Fruit fly (Drosophila melanogaster) whole organism, embryonic: ENCODE results near the gene Ada1-1.

Experiments
- Ada2b ChIP-seq: fragments of 200-800 bp; sonication (Bioruptor generic); IDR thresholded peaks from 2 replicates; pipeline ENCODE4 v1.3.6; 2022; ENCODE audit warnings: missing biosample characterization, missing genetic modification characterization
- CG10321 ChIP-seq: fragments of 200-800 bp; sonication (Bioruptor generic); IDR thresholded peaks from 2 replicates; pipeline ENCODE4 v1.3.6; 2022; ENCODE audit warnings: missing biosample characterization, missing genetic modification characterization
- CG12236 ChIP-seq: fragments of 200-800 bp; sonication (Bioruptor generic); optimal IDR thresholded peaks from 2 replicates; lab custom pipeline; 2016; ENCODE audit warnings: missing biosample characterization, missing genetic modification characterization
- CG14860 ChIP-seq: fragments of 200-800 bp; sonication (Bioruptor generic); IDR thresholded peaks from 3 replicates; pipeline ENCODE4 v1.3.6; 2022; ENCODE audit warnings: missing biosample characterization, missing genetic modification characterization; ENCODE audit not compliant: partially characterized antibody
- CG15269 ChIP-seq: fragments of 200-800 bp; sonication (Bioruptor generic); optimal IDR thresholded peaks from 2 replicates; lab custom pipeline; 2018; ENCODE audit warnings: missing biosample characterization, mild to moderate bottlenecking, missing genetic modification characterization, moderate library complexity
- CG18262 ChIP-seq: fragments of 200-800 bp; optimal IDR thresholded peaks from 3 replicates; lab custom pipeline; 2019; ENCODE audit warnings: missing biosample characterization, mild to moderate bottlenecking, missing genetic modification characterization, moderate library complexity
- CG18619 ChIP-seq: fragments of 200-800 bp; sonication (Bioruptor generic); optimal IDR thresholded peaks from 3 replicates; lab custom pipeline; 2017; ENCODE audit warnings: missing biosample characterization, mild to moderate bottlenecking, missing genetic modification characterization
- CG2199 ChIP-seq: fragments of 200-800 bp; sonication (Bioruptor generic); IDR thresholded peaks from 3 replicates; pipeline ENCODE4 v1.3.6; 2022; ENCODE audit warnings: missing biosample characterization, missing genetic modification characterization
- CG34422 ChIP-seq: fragments of 200-800 bp; sonication (Bioruptor generic); IDR thresholded peaks from 3 replicates; pipeline ENCODE4 v1.3.6; 2022; ENCODE audit warnings: missing biosample characterization, missing genetic modification characterization
- CG4328 ChIP-seq: fragments of 200-800 bp; sonication (Bioruptor generic); optimal IDR thresholded peaks from 3 replicates; lab custom pipeline; 2017; ENCODE audit warnings: missing biosample characterization, missing genetic modification reagents, missing genetic modification characterization
- CG5245 ChIP-seq: fragments of 200-800 bp; sonication (Bioruptor generic); optimal IDR thresholded peaks from 3 replicates; lab custom pipeline; 2016; ENCODE audit warnings: missing biosample characterization, missing genetic modification characterization
- CG6683 ChIP-seq: fragments of 200-800 bp; sonication (Bioruptor generic); optimal IDR thresholded peaks from 2 replicates; lab custom pipeline; 2017; ENCODE audit warnings: missing biosample characterization, mild to moderate bottlenecking, missing genetic modification characterization, missing genetic modification reagents
- CG6813 ChIP-seq: fragments of 200-800 bp; sonication (Bioruptor generic); optimal IDR thresholded peaks from 2 replicates; lab custom pipeline; 2017; ENCODE audit warnings: missing biosample characterization, missing genetic modification characterization, mild to moderate bottlenecking, moderate library complexity, missing genetic modification reagents
- CG7271 ChIP-seq: fragments of 200-800 bp; sonication (Bioruptor generic); optimal IDR thresholded peaks from 2 replicates; lab custom pipeline; 2018; ENCODE audit warnings: missing biosample characterization, mild to moderate bottlenecking, missing genetic modification characterization, moderate library complexity
- CG7928 ChIP-seq: fragments of 200-800 bp; sonication (Bioruptor generic); optimal IDR thresholded peaks from 2 replicates; lab custom pipeline; 2017; ENCODE audit warnings: missing biosample characterization, mild to moderate bottlenecking, missing genetic modification characterization
- CG9797 ChIP-seq: fragments of 200-800 bp; sonication (Bioruptor generic); optimal IDR thresholded peaks from 3 replicates; lab custom pipeline; 2018; ENCODE audit warnings: missing biosample characterization, mild to moderate bottlenecking, missing genetic modification characterization
- Camta ChIP-seq: fragments of 200-800 bp; sonication (Bioruptor generic); optimal IDR thresholded peaks from 2 replicates; lab custom pipeline; 2016; ENCODE audit warnings: missing biosample characterization, missing genetic modification characterization
- Dfd ChIP-seq, 2 experiments: fragments of >200 bp; optimal IDR thresholded peaks; 2 replicates each; lab custom pipeline; 2017; ENCODE audit warnings: missing biosample characterization in 2 of 2, missing genetic modification characterization in 2 of 2
- E2f1 ChIP-seq: fragments of 200-800 bp; sonication (Bioruptor generic); IDR thresholded peaks from 2 replicates; pipeline ENCODE4 v1.3.6; 2022; ENCODE audit warnings: missing biosample characterization, missing genetic modification characterization
- Eip74EF ChIP-seq, 2 experiments: fragments of 200-800 bp in 1 of 2; fragments of >200 bp in 1 of 2; sonication (Bioruptor generic) in 1 of 2; optimal IDR thresholded peaks; 2 replicates each; lab custom pipeline; 2017 to 2019; ENCODE audit warnings: missing biosample characterization in 2 of 2, missing genetic modification characterization in 2 of 2, mild to moderate bottlenecking in 1 of 2, moderate library complexity in 1 of 2
- GATAe ChIP-seq: fragments of 200-800 bp; sonication (Bioruptor generic); conservative IDR thresholded peaks from 2 replicates; pipeline ENCODE4 v1.3.6; 2022; ENCODE audit warnings: missing biosample characterization, missing genetic modification characterization
- Hr51 ChIP-seq, 2 experiments: fragments of 200-800 bp; sonication (Bioruptor generic); optimal IDR thresholded peaks; 2 replicates in 1 of 2; 3 replicates in 1 of 2; lab custom pipeline; 2016 to 2018; ENCODE audit warnings: missing biosample characterization in 2 of 2, missing genetic modification characterization in 2 of 2, mild to moderate bottlenecking in 1 of 2, moderate library complexity in 1 of 2
- Hsf ChIP-seq: fragments of 200-800 bp; sonication (Bioruptor generic); optimal IDR thresholded peaks from 3 replicates; lab custom pipeline; 2016; ENCODE audit warnings: missing biosample characterization, missing genetic modification characterization
- Max ChIP-seq: fragments of 200-800 bp; sonication (Bioruptor generic); optimal IDR thresholded peaks from 2 replicates; lab custom pipeline; 2016; ENCODE audit warnings: missing biosample characterization, mild to moderate bottlenecking, missing genetic modification characterization
- NC2α ChIP-seq: fragments of 200-800 bp; sonication (Bioruptor generic); optimal IDR thresholded peaks from 2 replicates; lab custom pipeline; 2016; ENCODE audit warnings: missing biosample characterization, missing genetic modification characterization
- NFAT ChIP-seq: fragments of 200-800 bp; sonication (Bioruptor generic); IDR thresholded peaks from 2 replicates; pipeline ENCODE4 v1.3.6; 2022; ENCODE audit warnings: missing biosample characterization, missing genetic modification characterization
- Optix ChIP-seq: fragments of 200-800 bp; sonication (Bioruptor generic); IDR thresholded peaks from 3 replicates; pipeline ENCODE4 v1.3.6; 2022; ENCODE audit warnings: missing biosample characterization, missing genetic modification characterization
- Sox102F ChIP-seq: fragments of 200-800 bp; sonication (Bioruptor generic); optimal IDR thresholded peaks from 2 replicates; lab custom pipeline; 2018; ENCODE audit warnings: missing biosample characterization, mild to moderate bottlenecking, missing genetic modification characterization, moderate library complexity
- ab ChIP-seq: fragments of 200-800 bp; sonication (Bioruptor generic); optimal IDR thresholded peaks from 2 replicates; lab custom pipeline; 2016; ENCODE audit warnings: missing biosample characterization, missing genetic modification characterization
- ap ChIP-seq: fragments of 200-800 bp; sonication (Bioruptor generic); IDR thresholded peaks from 2 replicates; pipeline ENCODE4 v1.3.6; 2022; ENCODE audit warnings: missing biosample characterization, missing genetic modification characterization
- bab2 ChIP-seq: fragments of 200-800 bp; sonication (Bioruptor generic); optimal IDR thresholded peaks from 2 replicates; lab custom pipeline; 2016; ENCODE audit warnings: missing biosample characterization, missing genetic modification characterization
- bbx ChIP-seq: fragments of 200-800 bp; sonication (Bioruptor generic); IDR thresholded peaks from 2 replicates; pipeline ENCODE4 v1.3.6; 2022; ENCODE audit warnings: missing biosample characterization, missing genetic modification characterization; ENCODE audit not compliant: partially characterized antibody
- bcd ChIP-seq: fragments of 200-800 bp; sonication (Bioruptor generic); optimal IDR thresholded peaks from 2 replicates; lab custom pipeline; 2017; ENCODE audit warnings: missing biosample characterization, mild to moderate bottlenecking, missing genetic modification characterization
- corto ChIP-seq: fragments of 200-800 bp; sonication (Bioruptor generic); optimal IDR thresholded peaks from 2 replicates; lab custom pipeline; 2016; ENCODE audit warnings: missing biosample characterization, mild to moderate bottlenecking, missing genetic modification characterization, moderate library complexity
- da ChIP-seq: fragments of 200-800 bp; sonication (Bioruptor generic); optimal IDR thresholded peaks from 2 replicates; lab custom pipeline; 2016; ENCODE audit warnings: missing biosample characterization, missing genetic modification characterization
- danr ChIP-seq: fragments of 200-800 bp; sonication (Bioruptor generic); IDR thresholded peaks from 2 replicates; pipeline ENCODE4 v1.3.6; 2022; ENCODE audit warnings: missing biosample characterization, missing genetic modification characterization
- dati ChIP-seq: fragments of 200-800 bp; sonication (Bioruptor generic); IDR thresholded peaks from 2 replicates; pipeline ENCODE4 v1.3.6; 2022; ENCODE audit warnings: missing biosample characterization, missing genetic modification characterization
- gcm2 ChIP-seq: fragments of 200-800 bp; sonication (Bioruptor generic); optimal IDR thresholded peaks from 2 replicates; lab custom pipeline; 2016; ENCODE audit warnings: missing biosample characterization, missing genetic modification characterization
- gem ChIP-seq: fragments of 200-800 bp; sonication (Bioruptor generic); optimal IDR thresholded peaks from 2 replicates; lab custom pipeline; 2019; ENCODE audit warnings: missing biosample characterization, mild to moderate bottlenecking, missing genetic modification characterization, moderate library complexity
- grn ChIP-seq: fragments of 200-800 bp; sonication (Bioruptor generic); optimal IDR thresholded peaks from 3 replicates; lab custom pipeline; 2017; ENCODE audit warnings: missing biosample characterization, missing genetic modification characterization
- h ChIP-seq: fragments of >200 bp; optimal IDR thresholded peaks from 2 replicates; lab custom pipeline; 2017
- insv ChIP-seq, 2 experiments: fragments of 200-800 bp; sonication (Bioruptor generic); optimal IDR thresholded peaks; 3 replicates each; lab custom pipeline; 2016 to 2018; ENCODE audit warnings: missing biosample characterization in 2 of 2, missing genetic modification characterization in 2 of 2
- pho ChIP-seq: fragments of 200-800 bp; sonication (Bioruptor generic); optimal IDR thresholded peaks from 2 replicates; lab custom pipeline; 2016; ENCODE audit warnings: missing biosample characterization, missing genetic modification characterization
- psq ChIP-seq: fragments of 200-800 bp; sonication (Bioruptor generic); optimal IDR thresholded peaks from 2 replicates; lab custom pipeline; 2017; ENCODE audit warnings: missing biosample characterization, missing genetic modification characterization
- repo ChIP-seq: fragments of 200-800 bp; sonication (Bioruptor generic); optimal IDR thresholded peaks from 2 replicates; lab custom pipeline; 2016; ENCODE audit warnings: missing biosample characterization, missing genetic modification characterization
- run ChIP-seq: fragments of 200-800 bp; sonication (Bioruptor generic); optimal IDR thresholded peaks from 3 replicates; lab custom pipeline; 2018; ENCODE audit warnings: missing biosample characterization, mild to moderate bottlenecking, missing genetic modification characterization
- sens ChIP-seq: fragments of 200-800 bp; sonication (Bioruptor generic); peaks from one replicate; lab custom pipeline; 2016; ENCODE audit warnings: missing biosample characterization, missing genetic modification characterization
- sisA ChIP-seq: fragments of 200-800 bp; sonication (Bioruptor generic); IDR thresholded peaks from 2 replicates; pipeline ENCODE4 v1.3.6; 2022; ENCODE audit warnings: missing biosample characterization, missing genetic modification characterization
- sna ChIP-seq: fragments of 200-800 bp; sonication (Bioruptor generic); IDR thresholded peaks from 2 replicates; pipeline ENCODE4 v1.3.6; 2022; ENCODE audit warnings: missing biosample characterization, missing genetic modification characterization; ENCODE audit not compliant: partially characterized antibody
- tio ChIP-seq: fragments of 200-800 bp; sonication (Bioruptor generic); optimal IDR thresholded peaks from 2 replicates; lab custom pipeline; 2017; ENCODE audit warnings: missing biosample characterization, missing genetic modification characterization, inconsistent platforms
- unpg ChIP-seq: fragments of 200-800 bp; sonication (Bioruptor generic); optimal IDR thresholded peaks from 3 replicates; lab custom pipeline; 2018; ENCODE audit warnings: missing biosample characterization, mild to moderate bottlenecking, missing genetic modification characterization, moderate library complexity
- wor ChIP-seq: fragments of 200-800 bp; sonication (Bioruptor generic); IDR thresholded peaks from 2 replicates; pipeline ENCODE4 v1.3.6; 2022; ENCODE audit warnings: missing biosample characterization, missing genetic modification characterization

The Ada1-1 gene

dm6 chr2L:12007331-12007791 lies 10.8 kb downstream of the Ada1-1 start (continued):
- TF ChIP-seq sens (peak; percentile 93), CG18619 (peak; percentile 29), da (no peak), CG9797 (GFP tag; lab: Kevin White, UChicago) (peak; percentile 17), E2f1 (GFP tag; lab: Robert Waterston, UW) (no peak), Dfd (GFP tag; optimal IDR thresholded peaks at IDR 0.05; lab: Kevin White, UChicago) (no peak), Optix (GFP tag; lab: Robert Waterston, UW) (no peak), CG7271 (tag; lab: Kevin White, UChicago) (no peak), CG10321 (GFP tag; lab: Robert Waterston, UW) (no peak), sna (no peak), CG18262 (tag; lab: Kevin White, UChicago) (peak; percentile 90), CG2199 (GFP tag; lab: Robert Waterston, UW) (no peak), corto (no peak), Sox102F (GFP tag; lab: Kevin White, UChicago) (no peak), CG6683 (no peak), gem (tag; lab: Kevin White, UChicago) (no peak), tio (GFP tag; lab: Kevin White, UChicago) (no peak), psq (GFP tag; lab: Kevin White, UChicago) (peak; percentile 6), ap (GFP tag; lab: Robert Waterston, UW) (no peak), grn (peak; percentile 5), ab (GFP tag; lab: Kevin White, UChicago) (no peak), CG7928 (GFP tag; lab: Kevin White, UChicago) (peak; percentile 36), CG34422 (no peak), bbx (no peak), CG14860 (GFP tag; lab: Robert Waterston, UW) (no peak), CG5245 (GFP tag; lab: Kevin White, UChicago) (no peak), CG12236 (GFP tag; lab: Kevin White, UChicago) (peak; percentile 16), Hr51 (GFP tag; optimal IDR thresholded peaks at IDR 0.05; lab: Kevin White, UChicago) (peak; percentile 9 to 69), insv (GFP tag; optimal IDR thresholded peaks at IDR 0.05; lab: Kevin White, UChicago) (peak in 1 of 2 experiments; percentile 76), Camta (peak; percentile 16), pho (peak; percentile 28), NFAT (GFP tag; lab: Robert Waterston, UW) (no peak), Max (peak; percentile 26), CG4328 (GFP tag; lab: Kevin White, UChicago) (peak; percentile 56), wor (GFP tag; lab: Robert Waterston, UW) (no peak), Ada2b (no peak), bcd (peak; percentile 32), h (lab: Kevin White, UChicago) (peak; percentile 25), bab2 (GFP tag; lab: Kevin White, UChicago) (no peak), gcm2 (GFP tag; lab: Kevin White, UChicago) (peak; percentile 43), NC2α (GFP tag; lab: Kevin White, UChicago) (peak; percentile 33), run (tag; lab: Kevin White, UChicago) (peak; percentile 89), dati (GFP tag; lab: Robert Waterston, UW) (no peak), CG6813 (GFP tag; lab: Kevin White, UChicago) (peak; percentile 50), GATAe (no peak), repo (GFP tag; lab: Kevin White, UChicago) (peak; percentile 50), danr (no peak), Eip74EF (GFP tag; optimal IDR thresholded peaks at IDR 0.05; lab: Kevin White, UChicago) (peak in 1 of 2 experiments; percentile 89), unpg (GFP tag; lab: Kevin White, UChicago) (peak; percentile 24), CG15269 (tag; lab: Kevin White, UChicago) (peak; percentile 84), sisA (GFP tag; lab: Robert Waterston, UW) (no peak), Hsf (no peak)
